Fruit fly (Drosophila melanogaster) whole organism, embryonic: ENCODE data around the gene yellow-f.

Experiments used
- Atf-2 ChIP-seq: fragments of 200-800 bp; sonication (Bioruptor generic); optimal IDR thresholded peaks from 2 replicates; lab custom pipeline; 2016; ENCODE audit warnings: missing biosample characterization, missing genetic modification characterization
- CG10274 ChIP-seq: fragments of 200-800 bp; sonication (Bioruptor generic); optimal IDR thresholded peaks from 3 replicates; lab custom pipeline; 2017; ENCODE audit warnings: missing biosample characterization, mild to moderate bottlenecking, missing genetic modification characterization
- CG12942 ChIP-seq: fragments of 200-800 bp; sonication (Bioruptor generic); optimal IDR thresholded peaks from 3 replicates; lab custom pipeline; 2016; ENCODE audit warnings: missing biosample characterization, missing genetic modification characterization
- CG13296 ChIP-seq: fragments of 200-800 bp; sonication (Bioruptor generic); optimal IDR thresholded peaks from 3 replicates; lab custom pipeline; 2018; ENCODE audit warnings: missing biosample characterization, mild to moderate bottlenecking, missing genetic modification characterization
- CG14667 ChIP-seq: fragments of 200-800 bp; sonication (Bioruptor generic); IDR thresholded peaks from 2 replicates; pipeline ENCODE4 v1.3.6; 2022; ENCODE audit warnings: missing biosample characterization, missing genetic modification characterization
- CG2678 ChIP-seq: fragments of 200-800 bp; sonication (Bioruptor generic); optimal IDR thresholded peaks from 3 replicates; lab custom pipeline; 2019; ENCODE audit warnings: missing biosample characterization, mild to moderate bottlenecking, missing genetic modification characterization, moderate library complexity
- CG33213 ChIP-seq: fragments of 200-800 bp; sonication (Bioruptor generic); optimal IDR thresholded peaks from 3 replicates; lab custom pipeline; 2016; ENCODE audit warnings: missing biosample characterization, missing genetic modification characterization
- CG6254 ChIP-seq: fragments of 200-800 bp; sonication (Bioruptor generic); optimal IDR thresholded peaks from 3 replicates; lab custom pipeline; 2017; ENCODE audit warnings: mild to moderate bottlenecking, missing biosample characterization, missing genetic modification reagents, missing genetic modification characterization
- CG7556 ChIP-seq: fragments of 200-800 bp; sonication (Bioruptor generic); optimal IDR thresholded peaks from 2 replicates; lab custom pipeline; 2017; ENCODE audit warnings: missing biosample characterization, mild to moderate bottlenecking, missing genetic modification characterization
- CG7839 ChIP-seq: fragments of 200-800 bp; sonication (Bioruptor generic); optimal IDR thresholded peaks from 3 replicates; lab custom pipeline; 2018; ENCODE audit warnings: missing biosample characterization, mild to moderate bottlenecking, missing genetic modification characterization, moderate library complexity
- CG8290 ChIP-seq, 3 experiments: fragments of 200-800 bp; sonication (Bioruptor generic); optimal IDR thresholded peaks; 2 replicates each; lab custom pipeline; 2016 to 2019; ENCODE audit warnings: missing biosample characterization in 3 of 3, missing genetic modification characterization in 3 of 3, mild to moderate bottlenecking in 2 of 3, moderate library complexity in 1 of 3
- CG8924 ChIP-seq: fragments of 200-800 bp; optimal IDR thresholded peaks from 3 replicates; lab custom pipeline; 2019; ENCODE audit warnings: missing biosample characterization, mild to moderate bottlenecking, missing genetic modification characterization, moderate library complexity
- CG8944 ChIP-seq: fragments of 200-800 bp; sonication (Bioruptor generic); optimal IDR thresholded peaks from 3 replicates; lab custom pipeline; 2016; ENCODE audit warnings: missing biosample characterization, missing genetic modification characterization
- CG9932 ChIP-seq: fragments of 200-800 bp; sonication (Bioruptor generic); IDR thresholded peaks from 2 replicates; pipeline ENCODE4 v1.3.6; 2022; ENCODE audit warnings: missing biosample characterization, missing genetic modification characterization
- CHES-1-like ChIP-seq: fragments of 200-800 bp; sonication (Bioruptor generic); optimal IDR thresholded peaks from 2 replicates; lab custom pipeline; 2016; ENCODE audit warnings: missing biosample characterization, missing genetic modification characterization
- CkIIα-i1 ChIP-seq: fragments of 200-800 bp; sonication (Bioruptor generic); IDR thresholded peaks from 2 replicates; pipeline ENCODE4 v1.3.6; 2022; ENCODE audit warnings: missing biosample characterization, missing genetic modification characterization
- Dek ChIP-seq: fragments of 200-800 bp; sonication (Bioruptor generic); optimal IDR thresholded peaks from 3 replicates; lab custom pipeline; 2019; ENCODE audit warnings: missing biosample characterization, mild to moderate bottlenecking, missing genetic modification characterization, moderate library complexity
- Gug ChIP-seq: fragments of 200-800 bp; sonication (Bioruptor generic); IDR thresholded peaks from 4 replicates; pipeline ENCODE4 v1.3.6; 2022; ENCODE audit warnings: missing biosample characterization, missing genetic modification characterization
- HLH3B ChIP-seq: fragments of 200-800 bp; sonication (Bioruptor generic); IDR thresholded peaks from 2 replicates; pipeline ENCODE4 v1.3.6; 2022; ENCODE audit warnings: missing biosample characterization, missing genetic modification characterization
- HLH4C ChIP-seq: fragments of 200-800 bp; sonication (Bioruptor generic); IDR thresholded peaks from 3 replicates; pipeline ENCODE4 v1.3.6; 2022; ENCODE audit warnings: missing biosample characterization, missing genetic modification characterization; ENCODE audit not compliant: partially characterized antibody
- HmgZ ChIP-seq: fragments of 200-800 bp; sonication (Bioruptor generic); optimal IDR thresholded peaks from 2 replicates; lab custom pipeline; 2018; ENCODE audit warnings: missing biosample characterization, mild to moderate bottlenecking, missing genetic modification characterization
- Hr3 ChIP-seq: fragments of 200-800 bp; sonication (Bioruptor generic); optimal IDR thresholded peaks from 3 replicates; lab custom pipeline; 2016; ENCODE audit warnings: missing biosample characterization, missing genetic modification characterization
- Jarid2 ChIP-seq: fragments of 200-800 bp; sonication (Bioruptor generic); optimal IDR thresholded peaks from 3 replicates; lab custom pipeline; 2017; ENCODE audit warnings: mild to moderate bottlenecking, missing biosample characterization, missing genetic modification reagents, missing genetic modification characterization
- Myb ChIP-seq: fragments of 200-800 bp; sonication (Bioruptor generic); optimal IDR thresholded peaks from 2 replicates; lab custom pipeline; 2016; ENCODE audit warnings: missing biosample characterization, missing genetic modification characterization
- NFAT ChIP-seq: fragments of 200-800 bp; sonication (Bioruptor generic); IDR thresholded peaks from 2 replicates; pipeline ENCODE4 v1.3.6; 2022; ENCODE audit warnings: missing biosample characterization, missing genetic modification characterization
- Nf-YA ChIP-seq: fragments of 200-800 bp; sonication (Bioruptor generic); IDR thresholded peaks from 2 replicates; pipeline ENCODE4 v1.3.6; 2022; ENCODE audit warnings: missing biosample characterization, missing genetic modification characterization
- Nf-YC ChIP-seq: fragments of 200-800 bp; optimal IDR thresholded peaks from 3 replicates; lab custom pipeline; 2019; ENCODE audit warnings: missing biosample characterization, mild to moderate bottlenecking, missing genetic modification characterization, moderate library complexity
- Rx ChIP-seq: fragments of 200-800 bp; sonication (Bioruptor generic); IDR thresholded peaks from 2 replicates; pipeline ENCODE4 v1.3.6; 2022; ENCODE audit warnings: missing biosample characterization, missing genetic modification characterization
- TFAM ChIP-seq: fragments of 200-800 bp; sonication (Bioruptor generic); optimal IDR thresholded peaks from 2 replicates; lab custom pipeline; 2017; ENCODE audit warnings: missing biosample characterization, missing genetic modification characterization, inconsistent platforms
- bab2 ChIP-seq: fragments of 200-800 bp; sonication (Bioruptor generic); optimal IDR thresholded peaks from 2 replicates; lab custom pipeline; 2016; ENCODE audit warnings: missing biosample characterization, missing genetic modification characterization
- bcd ChIP-seq: fragments of 200-800 bp; sonication (Bioruptor generic); optimal IDR thresholded peaks from 2 replicates; lab custom pipeline; 2017; ENCODE audit warnings: missing biosample characterization, mild to moderate bottlenecking, missing genetic modification characterization
- chinmo ChIP-seq: fragments of 200-800 bp; sonication (Bioruptor generic); IDR thresholded peaks from 4 replicates; pipeline ENCODE4 v1.3.6; 2022; ENCODE audit warnings: missing biosample characterization, missing genetic modification characterization; ENCODE audit not compliant: partially characterized antibody
- croc ChIP-seq: fragments of 200-800 bp; sonication (Bioruptor generic); conservative IDR thresholded peaks from 3 replicates; pipeline ENCODE4 v1.3.6; 2022; ENCODE audit warnings: missing biosample characterization, missing genetic modification characterization
- da ChIP-seq: fragments of 200-800 bp; sonication (Bioruptor generic); optimal IDR thresholded peaks from 2 replicates; lab custom pipeline; 2016; ENCODE audit warnings: missing biosample characterization, missing genetic modification characterization
- dmrt99B ChIP-seq: fragments of 200-800 bp; sonication (Bioruptor generic); optimal IDR thresholded peaks from 2 replicates; lab custom pipeline; 2018; ENCODE audit warnings: missing biosample characterization, mild to moderate bottlenecking, missing genetic modification characterization, moderate library complexity
- fd102C ChIP-seq: fragments of 200-800 bp; sonication (Bioruptor generic); optimal IDR thresholded peaks from 2 replicates; lab custom pipeline; 2018; ENCODE audit warnings: missing biosample characterization, mild to moderate bottlenecking, missing genetic modification characterization, moderate library complexity
- gt ChIP-seq: fragments of 200-800 bp; sonication (Bioruptor generic); IDR thresholded peaks from 2 replicates; pipeline ENCODE4 v1.3.6; 2022; ENCODE audit warnings: missing biosample characterization, missing genetic modification characterization
- her ChIP-seq: fragments of 200-800 bp; sonication (Bioruptor generic); optimal IDR thresholded peaks from 2 replicates; lab custom pipeline; 2016; ENCODE audit warnings: missing biosample characterization, missing genetic modification characterization
- jumu ChIP-seq: fragments of 200-800 bp; sonication (Bioruptor generic); optimal IDR thresholded peaks from 3 replicates; lab custom pipeline; 2016; ENCODE audit warnings: missing biosample characterization, missing genetic modification characterization
- kay ChIP-seq: fragments of 200-800 bp; sonication (Bioruptor generic); optimal IDR thresholded peaks from 2 replicates; lab custom pipeline; 2016; ENCODE audit warnings: missing biosample characterization, missing genetic modification characterization
- lilli ChIP-seq: fragments of 200-800 bp; sonication (Bioruptor generic); optimal IDR thresholded peaks from 3 replicates; lab custom pipeline; 2016; ENCODE audit warnings: missing biosample characterization, missing genetic modification characterization
- nmo ChIP-seq: fragments of 200-800 bp; sonication (Bioruptor generic); optimal IDR thresholded peaks from 2 replicates; lab custom pipeline; 2018; ENCODE audit warnings: missing biosample characterization, mild to moderate bottlenecking, missing genetic modification characterization, moderate library complexity
- pan ChIP-seq, 4 experiments: fragments of >200 bp in 3 of 4; fragments of 200-800 bp in 1 of 4; sonication (Bioruptor generic) in 1 of 4; optimal IDR thresholded peaks in 3 of 4; IDR thresholded peaks in 1 of 4; 2 replicates each; pipeline versions ENCODE4 v1.3.6 to Lab custom; 2017 to 2022; ENCODE audit warnings: missing biosample characterization in 2 of 4, missing genetic modification characterization in 2 of 4, mixed read lengths in 1 of 4
- pros ChIP-seq: fragments of 200-800 bp; sonication (Bioruptor generic); optimal IDR thresholded peaks from 3 replicates; lab custom pipeline; 2019; ENCODE audit warnings: missing biosample characterization, mild to moderate bottlenecking, missing genetic modification characterization, moderate library complexity
- schlank ChIP-seq: fragments of 200-800 bp; sonication (Bioruptor generic); optimal IDR thresholded peaks from 2 replicates; lab custom pipeline; 2018; ENCODE audit warnings: missing biosample characterization, mild to moderate bottlenecking, missing genetic modification characterization
- tna ChIP-seq: fragments of 200-800 bp; sonication (Bioruptor generic); IDR thresholded peaks from 2 replicates; pipeline ENCODE4 v1.3.6; 2022; ENCODE audit warnings: missing biosample characterization, missing genetic modification characterization; ENCODE audit not compliant: partially characterized antibody
- vnd ChIP-seq: fragments of 200-800 bp; sonication (Bioruptor generic); IDR thresholded peaks from 3 replicates; pipeline ENCODE4 v1.3.6; 2022; ENCODE audit warnings: missing biosample characterization, missing genetic modification characterization; ENCODE audit not compliant: partially characterized antibody
- vvl ChIP-seq: fragments of 200-800 bp; sonication (Bioruptor generic); IDR thresholded peaks from 2 replicates; pipeline ENCODE4 v1.3.6; 2022; ENCODE audit warnings: missing biosample characterization, missing genetic modification characterization
- wek ChIP-seq: fragments of 200-800 bp; sonication (Bioruptor generic); optimal IDR thresholded peaks from 3 replicates; lab custom pipeline; 2018; ENCODE audit warnings: missing biosample characterization, mild to moderate bottlenecking, missing genetic modification characterization, moderate library complexity
- wor ChIP-seq: fragments of 200-800 bp; sonication (Bioruptor generic); IDR thresholded peaks from 2 replicates; pipeline ENCODE4 v1.3.6; 2022; ENCODE audit warnings: missing biosample characterization, missing genetic modification characterization
- yki ChIP-seq: fragments of >200 bp; optimal IDR thresholded peaks from 3 replicates; lab custom pipeline; 2018

yellow-f gene

dm6 chr3R:13032975-13033445, 40.0 kb upstream of the yellow-f start (continued):
- no peak for TF ChIP-seq chinmo
- TF ChIP-seq pros (GFP tag; lab: Kevin White, UChicago), result no peak
- TF ChIP-seq CG6254, result peak; percentile 26
- no peak for TF ChIP-seq bcd
- TF ChIP-seq CG2678 (tag; lab: Kevin White, UChicago), result no peak
- TF ChIP-seq HmgZ (tag; lab: Kevin White, UChicago), result no peak
- no peak for TF ChIP-seq lilli (GFP tag; lab: Kevin White, UChicago)
- TF ChIP-seq CHES-1-like, result no peak
- no peak for TF ChIP-seq gt (GFP tag; lab: Robert Waterston, UW)
- TF ChIP-seq CG9932 (GFP tag; lab: Robert Waterston, UW), result no peak
- TF ChIP-seq CG12942 (GFP tag; lab: Kevin White, UChicago), result no peak
- no peak for TF ChIP-seq CG13296
- no peak for TF ChIP-seq vnd
- TF ChIP-seq yki, result no peak
- no peak for TF ChIP-seq NFAT
- TF ChIP-seq croc (GFP tag; lab: Robert Waterston, UW), result no peak
- no peak for TF ChIP-seq Atf-2 (GFP tag; lab: Kevin White, UChicago)
- TF ChIP-seq Nf-YA (GFP tag; lab: Robert Waterston, UW), result 0 out of 2 replicates have a peak, but pooled peaks have one; percentile 12
- TF ChIP-seq tna, result no peak
- no peak for TF ChIP-seq fd102C (GFP tag; lab: Kevin White, UChicago)
- TF ChIP-seq Hr3, result no peak
- no peak for TF ChIP-seq Myb (GFP tag; lab: Kevin White, UChicago)
- TF ChIP-seq vvl (GFP tag; lab: Robert Waterston, UW), result 0 out of 2 replicates have a peak, but pooled peaks have one; percentile 39
- TF ChIP-seq Jarid2 (GFP tag; lab: Kevin White, UChicago), result peak; percentile 46
- no peak for TF ChIP-seq kay (GFP tag; lab: Kevin White, UChicago)
- TF ChIP-seq CG7839 (tag; lab: Kevin White, UChicago), result no peak
- TF ChIP-seq schlank (tag; lab: Kevin White, UChicago), result peak; percentile 29
- TF ChIP-seq CG8944 (GFP tag; lab: Kevin White, UChicago), result no peak
- no peak for TF ChIP-seq CG7556
- TF ChIP-seq CG8290 (GFP tag; optimal IDR thresholded peaks at IDR 0.05; lab: Kevin White, UChicago), result no peak
- TF ChIP-seq CG8290 (tag; optimal IDR thresholded peaks at IDR 0.05; lab: Kevin White, UChicago), result no peak
- TF ChIP-seq Gug, result no peak
- TF ChIP-seq da, result no peak
- TF ChIP-seq HLH3B (GFP tag; lab: Robert Waterston, UW), result peak; percentile 12; the same call in 1 of the 2 replicates
- TF ChIP-seq her, result no peak
- TF ChIP-seq bab2, result peak; percentile 37
- no peak for TF ChIP-seq pan (optimal IDR thresholded peaks at IDR 0.05; lab: Kevin White, UChicago)
- TF ChIP-seq pan (GFP tag; optimal IDR thresholded peaks at IDR 0.05 in 1 of 2, IDR thresholded peaks at IDR 0.05 in 1 of 2), result no peak
- peak; percentile 40 for TF ChIP-seq CG8924 (tag; lab: Kevin White, UChicago)
- no peak for TF ChIP-seq jumu (GFP tag; lab: Kevin White, UChicago)
- TF ChIP-seq Dek (tag; lab: Kevin White, UChicago), result peak; percentile 19
- TF ChIP-seq HLH4C (GFP tag; lab: Robert Waterston, UW), result no peak
- TF ChIP-seq CG14667 (GFP tag; lab: Robert Waterston, UW), result no peak
- TF ChIP-seq Rx (GFP tag; lab: Robert Waterston, UW), result no peak
- no peak for TF ChIP-seq Nf-YC (tag; lab: Kevin White, UChicago)
- TF ChIP-seq CG33213, result peak; percentile 23
- TF ChIP-seq CkIIα-i1 (GFP tag; lab: Robert Waterston, UW), result no peak
- peak; percentile 63 for TF ChIP-seq wek (GFP tag; lab: Kevin White, UChicago)
- TF ChIP-seq CG10274 (GFP tag; lab: Kevin White, UChicago), result no peak
- no peak for TF ChIP-seq nmo (GFP tag; lab: Kevin White, UChicago)
- TF ChIP-seq dmrt99B (tag; lab: Kevin White, UChicago), result no peak
- TF ChIP-seq TFAM (GFP tag; lab: Kevin White, UChicago), result no peak
- TF ChIP-seq wor, result no peak
